Worm (Caenorhabditis elegans): Measurements from ENCODE around the gene srh-283.

- TF ChIP-seq unc-62 (GFP tag; optimal IDR thresholded peaks at IDR 0.05) (no peak), ztf-4 (tag; optimal IDR thresholded peaks at IDR 0.05) (no peak), ama-1 (optimal IDR thresholded peaks at IDR 0.05) (no peak), nhr-43 (tag; optimal IDR thresholded peaks at IDR 0.05; ENCODE audit: poor library complexity, severe bottlenecking) (no peak), daf-12 (tag; optimal IDR thresholded peaks at IDR 0.05) (no peak), nhr-76 (tag; optimal IDR thresholded peaks at IDR 0.05) (no peak), elt-3 (tag; optimal IDR thresholded peaks at IDR 0.05) (no peak)
Measured at ce11 chrV:17802519-17802918, 37.4 kb downstream of the srh-283 start, which contains the start of the genes Y94A7B.11 and srh-292.

Measured in whole organism, L3 larva.